Worm (Caenorhabditis elegans) whole organism, L3 larva: ENCODE measurements around the gene T24E12.10.

ENCODE experiments used
- ceh-28 ChIP-seq: fragments of 150-350 bp; optimal IDR thresholded peaks from 2 replicates; lab custom pipeline; 2014; ENCODE audit warnings: missing biosample characterization, missing genetic modification reagents, missing genetic modification characterization
- lin-39 ChIP-seq: fragments of 150-350 bp; optimal IDR thresholded peaks from 2 replicates; lab custom pipeline; 2018; ENCODE audit warnings: missing biosample characterization, missing genetic modification reagents, missing genetic modification characterization
- nhr-12 ChIP-seq: fragments of 150-350 bp; optimal IDR thresholded peaks from 2 replicates; lab custom pipeline; 2014; ENCODE audit warnings: missing biosample characterization, missing genetic modification characterization
- nhr-67 ChIP-seq: fragments of 150-350 bp; optimal IDR thresholded peaks from 2 replicates; lab custom pipeline; 2014; ENCODE audit warnings: missing biosample characterization, missing genetic modification characterization

- TF ChIP-seq nhr-67 (tag; lab: Kevin White, UChicago), result no peak
- TF ChIP-seq nhr-12 (tag; lab: Kevin White, UChicago), result no peak
- TF ChIP-seq ceh-28, result no peak
- no peak for TF ChIP-seq lin-39 (tag; lab: Kevin White, UChicago)
These were observed 19.4 kb downstream of the T24E12.10 start, which contains the start of gene rcd-1 for ce11 chrII:3753598-3753997.
